Worm (Caenorhabditis elegans) whole organism, late embryonic: Measurements from ENCODE around the gene F01D5.1.

Source experiments
- ahr-1 ChIP-seq: sonication (generic microtip); optimal IDR thresholded peaks from 2 replicates; lab custom pipeline; 2016; ENCODE audit warnings: missing genetic modification characterization, missing compliant biosample characterization
- hlh-13 ChIP-seq: fragments of 200-800 bp; sonication (Bioruptor generic); optimal IDR thresholded peaks from 2 replicates; lab custom pipeline; 2018; ENCODE audit warnings: mild to moderate bottlenecking, missing genetic modification characterization, missing compliant biosample characterization
- sox-4 ChIP-seq: sonication (generic microtip); optimal IDR thresholded peaks from 2 replicates; lab custom pipeline; 2017; ENCODE audit warnings: mild to moderate bottlenecking, missing genetic modification characterization, inconsistent platforms, missing compliant biosample characterization
- syd-9 ChIP-seq: sonication (generic microtip); optimal IDR thresholded peaks from 2 replicates; lab custom pipeline; 2016; ENCODE audit warnings: mild to moderate bottlenecking, missing genetic modification characterization, moderate library complexity, missing compliant biosample characterization
- unc-86 ChIP-seq: sonication (generic microtip); optimal IDR thresholded peaks from 2 replicates; lab custom pipeline; 2016; ENCODE audit warnings: missing genetic modification characterization, missing compliant biosample characterization

ce11 chrII:13984551-13984950, 12.8 kb downstream of the F01D5.1 start, which contains the start of gene sre-47:
- TF ChIP-seq syd-9 (tag; lab: Kevin White, UChicago) (no peak), hlh-13 (GFP tag; lab: Kevin White, UChicago) (no peak), ahr-1 (tag; lab: Kevin White, UChicago) (no peak), unc-86 (tag; lab: Kevin White, UChicago) (no peak), sox-4 (tag; lab: Kevin White, UChicago) (no peak)
